In the genomic region with DNA sequence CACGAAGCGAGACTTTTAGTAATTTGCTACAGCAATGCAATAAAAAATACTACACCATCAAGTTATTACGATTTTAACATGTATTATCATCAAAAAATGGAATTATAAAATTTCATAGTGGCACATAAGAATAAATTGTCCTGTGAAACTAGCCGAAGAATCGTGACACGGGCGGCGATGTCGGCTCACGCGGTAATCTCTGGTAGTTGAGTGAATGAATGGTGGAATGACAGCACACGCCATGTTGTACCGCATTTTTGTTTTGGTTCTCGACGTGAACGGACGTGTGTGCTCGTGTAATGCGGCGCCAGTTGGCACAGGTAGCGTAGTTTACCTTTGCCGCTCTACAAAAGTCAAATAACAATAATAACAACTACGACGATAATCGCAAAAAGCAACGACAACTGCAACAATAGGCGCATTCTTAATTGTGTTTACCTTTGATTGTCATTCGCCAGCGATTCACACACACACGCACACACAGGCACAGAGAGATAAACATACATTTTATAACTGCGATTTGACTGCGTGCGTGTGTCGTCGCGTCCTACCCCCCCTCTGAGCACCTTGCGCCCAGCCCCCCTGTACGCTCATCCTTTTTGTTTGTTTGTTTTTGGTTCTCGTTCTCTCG, we compare ENCODE assay signal across 1 fruit fly cellular context.
TF ChIP-seq lines count a peak whose summit lies in the region.

A gene (plus strand): TSS at position 254 of the 631 bp plus-strand sequence.

TF ChIP-seq in whole organism, embryonic, 481 proteins besides CTCF, POLR2A, EP300 and RAD21 (continued from another document and continues in another):
- TF ChIP-seq Hmx (GFP tag; optimal IDR thresholded peaks at IDR 0.05; lab: Kevin White, UChicago) (no peak), CG9437 (GFP tag; optimal IDR thresholded peaks at IDR 0.05; lab: Kevin White, UChicago) (no peak), ewg (GFP tag; optimal IDR thresholded peaks at IDR 0.05; lab: Kevin White, UChicago) (no peak), gcm2 (GFP tag; optimal IDR thresholded peaks at IDR 0.05; lab: Kevin White, UChicago) (no peak), Eip74EF (GFP tag; optimal IDR thresholded peaks at IDR 0.05; lab: Kevin White, UChicago) (peak in 1 of 2 experiments; percentile 66), Deaf1 (tag; optimal IDR thresholded peaks at IDR 0.05; lab: Kevin White, UChicago) (peak; percentile 68), ci (GFP tag; IDR thresholded peaks at IDR 0.05; lab: Robert Waterston, UW) (peak; percentile 66; the same call in 1 of the 3 replicates), pb (GFP tag; optimal IDR thresholded peaks at IDR 0.05; lab: Kevin White, UChicago) (peak; percentile 13), Sox100B (GFP tag; optimal IDR thresholded peaks at IDR 0.05; lab: Kevin White, UChicago) (peak; percentile 56), NfI (GFP tag; optimal IDR thresholded peaks at IDR 0.05; lab: Kevin White, UChicago) (peak; percentile 43), CrebB (tag; optimal IDR thresholded peaks at IDR 0.05; lab: Kevin White, UChicago) (peak; percentile 26), CG14050 (GFP tag; IDR thresholded peaks at IDR 0.05; lab: Robert Waterston, UW) (no peak), CG18764 (GFP tag; optimal IDR thresholded peaks at IDR 0.05; lab: Kevin White, UChicago) (no peak), Doc3 (GFP tag; IDR thresholded peaks at IDR 0.05; lab: Robert Waterston, UW; ENCODE audit: partially characterized antibody) (peak; percentile 100), CG4404 (GFP tag; IDR thresholded peaks at IDR 0.05; lab: Robert Waterston, UW) (no peak), sr (GFP tag; IDR thresholded peaks at IDR 0.05; lab: Robert Waterston, UW) (no peak), CG7556 (GFP tag; optimal IDR thresholded peaks at IDR 0.05; lab: Kevin White, UChicago) (peak; percentile 43), CG6765 (GFP tag; optimal IDR thresholded peaks at IDR 0.05; lab: Kevin White, UChicago) (no peak), Dbx (GFP tag; IDR thresholded peaks at IDR 0.05; lab: Robert Waterston, UW) (peak; percentile 32; the same call in 1 of the 3 replicates), yki (optimal IDR thresholded peaks at IDR 0.05; lab: Kevin White, UChicago) (no peak), seq (GFP tag; IDR thresholded peaks at IDR 0.05; lab: Robert Waterston, UW) (peak; percentile 27; the same call in 1 of the 2 replicates), CG5953 (GFP tag; IDR thresholded peaks at IDR 0.05; lab: Robert Waterston, UW) (no peak), wdn (GFP tag; IDR thresholded peaks at IDR 0.05; lab: Robert Waterston, UW) (no peak), CG10274 (GFP tag; optimal IDR thresholded peaks at IDR 0.05; lab: Kevin White, UChicago) (no peak), repo (GFP tag; optimal IDR thresholded peaks at IDR 0.05; lab: Kevin White, UChicago) (no peak), Vsx1 (GFP tag; optimal IDR thresholded peaks at IDR 0.05; lab: Kevin White, UChicago) (no peak), chif (GFP tag; optimal IDR thresholded peaks at IDR 0.05; lab: Kevin White, UChicago) (no peak), prd (optimal IDR thresholded peaks at IDR 0.05; lab: Kevin White, UChicago) (no peak), prd (GFP tag; IDR thresholded peaks at IDR 0.05; lab: Robert Waterston, UW) (no peak), Sry-δ (GFP tag; optimal IDR thresholded peaks at IDR 0.05; lab: Kevin White, UChicago) (peak; percentile 31), abd-A (tag; optimal IDR thresholded peaks at IDR 0.05; lab: Kevin White, UChicago) (peak; percentile 78), twi (tag; optimal IDR thresholded peaks at IDR 0.05; lab: Kevin White, UChicago) (peak; percentile 37), CG2129 (GFP tag; IDR thresholded peaks at IDR 0.05; lab: Robert Waterston, UW; ENCODE audit: partially characterized antibody) (peak; percentile 100), psq (GFP tag; optimal IDR thresholded peaks at IDR 0.05; lab: Kevin White, UChicago) (no peak), ash1 (GFP tag; optimal IDR thresholded peaks at IDR 0.05; lab: Kevin White, UChicago) (no peak), dati (GFP tag; IDR thresholded peaks at IDR 0.05; lab: Robert Waterston, UW) (no peak), E2f2 (GFP tag; IDR thresholded peaks at IDR 0.05; lab: Robert Waterston, UW) (peak; percentile 30; the same call in 1 of the 2 replicates), sqz (GFP tag; optimal IDR thresholded peaks at IDR 0.05; lab: Kevin White, UChicago) (peak; percentile 30), CG10267 (tag; optimal IDR thresholded peaks at IDR 0.05; lab: Kevin White, UChicago) (peak; percentile 42), CG15073 (GFP tag; optimal IDR thresholded peaks at IDR 0.05; lab: Kevin White, UChicago) (no peak), CG11695 (GFP tag; IDR thresholded peaks at IDR 0.05; lab: Robert Waterston, UW) (no peak), CG12155 (GFP tag; optimal IDR thresholded peaks at IDR 0.05; lab: Kevin White, UChicago) (peak; percentile 26), GATAe (GFP tag; conservative IDR thresholded peaks at IDR 0.05; lab: Robert Waterston, UW) (no peak), stc (GFP tag; IDR thresholded peaks at IDR 0.05; lab: Robert Waterston, UW) (no peak), BEAF-32 (GFP tag; optimal IDR thresholded peaks at IDR 0.05; lab: Kevin White, UChicago) (peak; percentile 94), CG9609 (GFP tag; optimal IDR thresholded peaks at IDR 0.05; lab: Kevin White, UChicago) (no peak), Lhr (GFP tag; optimal IDR thresholded peaks at IDR 0.05; lab: Kevin White, UChicago) (no peak), CG13424 (tag; optimal IDR thresholded peaks at IDR 0.05; lab: Kevin White, UChicago) (peak; percentile 43), B-H2 (GFP tag; optimal IDR thresholded peaks at IDR 0.05; lab: Kevin White, UChicago) (peak; percentile 78), Aef1 (GFP tag; IDR thresholded peaks at IDR 0.05; lab: Robert Waterston, UW) (no peak), az2 (GFP tag; optimal IDR thresholded peaks at IDR 0.05; lab: Kevin White, UChicago) (peak; percentile 21), sisA (GFP tag; IDR thresholded peaks at IDR 0.05; lab: Robert Waterston, UW) (no peak), hkb (optimal IDR thresholded peaks at IDR 0.05; lab: Kevin White, UChicago) (no peak), hkb (GFP tag; IDR thresholded peaks at IDR 0.05; lab: Robert Waterston, UW) (peak; percentile 53), unpg (GFP tag; optimal IDR thresholded peaks at IDR 0.05; lab: Kevin White, UChicago) (peak; percentile 32), CG9215 (GFP tag; IDR thresholded peaks at IDR 0.05; lab: Robert Waterston, UW) (no peak), CG33213 (GFP tag; optimal IDR thresholded peaks at IDR 0.05; lab: Kevin White, UChicago) (peak; percentile 50), aop (GFP tag; IDR thresholded peaks at IDR 0.05; lab: Robert Waterston, UW) (no peak), CG12071 (GFP tag; optimal IDR thresholded peaks at IDR 0.05; lab: Kevin White, UChicago) (no peak), HLH54F (GFP tag; optimal IDR thresholded peaks at IDR 0.05; lab: Kevin White, UChicago) (peak; percentile 11), gce (GFP tag; IDR thresholded peaks at IDR 0.05; lab: Robert Waterston, UW) (no peak), CG8290 (GFP tag; optimal IDR thresholded peaks at IDR 0.05; lab: Kevin White, UChicago) (no peak), CG8290 (tag; optimal IDR thresholded peaks at IDR 0.05; lab: Kevin White, UChicago) (peak; percentile 1 to 55), so (GFP tag; IDR thresholded peaks at IDR 0.05; lab: Robert Waterston, UW) (peak; percentile 57; the same call in 1 of the 3 replicates), bcd (GFP tag; optimal IDR thresholded peaks at IDR 0.05; lab: Kevin White, UChicago) (peak; percentile 30), sim (GFP tag; IDR thresholded peaks at IDR 0.05; lab: Robert Waterston, UW) (no peak), amos (GFP tag; IDR thresholded peaks at IDR 0.05; lab: Robert Waterston, UW; ENCODE audit: partially characterized antibody) (peak; percentile 93), CG6272 (GFP tag; IDR thresholded peaks at IDR 0.05; lab: Robert Waterston, UW) (no peak; the same call in 1 of the 2 replicates), zfh2 (GFP tag; optimal IDR thresholded peaks at IDR 0.05; lab: Kevin White, UChicago) (no peak), en (GFP tag; optimal IDR thresholded peaks at IDR 0.05; lab: Kevin White, UChicago) (no peak), jing (GFP tag; optimal IDR thresholded peaks at IDR 0.05; lab: Kevin White, UChicago) (no peak), CG6175 (GFP tag; IDR thresholded peaks at IDR 0.05; lab: Robert Waterston, UW) (no peak), mirr (GFP tag; optimal IDR thresholded peaks at IDR 0.05; lab: Kevin White, UChicago) (peak; percentile 52), pan (optimal IDR thresholded peaks at IDR 0.05; lab: Kevin White, UChicago) (no peak), pan (GFP tag; optimal IDR thresholded peaks at IDR 0.05 in 1 of 2, IDR thresholded peaks at IDR 0.05 in 1 of 2) (peak in 1 of 2 experiments; percentile 23), ttk (GFP tag; IDR thresholded peaks at IDR 0.05; lab: Robert Waterston, UW) (no peak), mld (GFP tag; IDR thresholded peaks at IDR 0.05; lab: Robert Waterston, UW; ENCODE audit: partially characterized antibody) (peak; percentile 96), gsb-n (tag; optimal IDR thresholded peaks at IDR 0.05; lab: Kevin White, UChicago) (peak; percentile 28), CG42726 (GFP tag; IDR thresholded peaks at IDR 0.05; lab: Robert Waterston, UW; ENCODE audit: partially characterized antibody) (peak; percentile 62), z (GFP tag; IDR thresholded peaks at IDR 0.05; lab: Robert Waterston, UW) (no peak), BtbVII (GFP tag; optimal IDR thresholded peaks at IDR 0.05; lab: Kevin White, UChicago) (peak; percentile 80), vnd (GFP tag; IDR thresholded peaks at IDR 0.05; lab: Robert Waterston, UW; ENCODE audit: partially characterized antibody) (peak; percentile 98), Bgb (GFP tag; IDR thresholded peaks at IDR 0.05; lab: Robert Waterston, UW; ENCODE audit: partially characterized antibody) (peak; percentile 95), CG2875 (GFP tag; optimal IDR thresholded peaks at IDR 0.05; lab: Kevin White, UChicago) (no peak), grau (tag; optimal IDR thresholded peaks at IDR 0.05; lab: Kevin White, UChicago) (peak; percentile 65), Rx (GFP tag; IDR thresholded peaks at IDR 0.05; lab: Robert Waterston, UW) (no peak), kah (GFP tag; optimal IDR thresholded peaks at IDR 0.05; lab: Kevin White, UChicago) (peak; percentile 24), pita (GFP tag; optimal IDR thresholded peaks at IDR 0.05; lab: Kevin White, UChicago) (no peak), ssp (GFP tag; IDR thresholded peaks at IDR 0.05; lab: Robert Waterston, UW) (no peak), corto (GFP tag; optimal IDR thresholded peaks at IDR 0.05; lab: Kevin White, UChicago) (peak; percentile 75), cwo (GFP tag; optimal IDR thresholded peaks at IDR 0.05; lab: Kevin White, UChicago) (peak; percentile 63), nerfin-1 (tag; optimal IDR thresholded peaks at IDR 0.05; lab: Kevin White, UChicago) (peak; percentile 66), dysf (GFP tag; IDR thresholded peaks at IDR 0.05; lab: Robert Waterston, UW) (peak; percentile 36; the same call in 2 of the 3 replicates), CG4617 (GFP tag; optimal IDR thresholded peaks at IDR 0.05; lab: Kevin White, UChicago; ENCODE audit: borderline replicate concordance) (no peak), peb (GFP tag; IDR thresholded peaks at IDR 0.05; lab: Robert Waterston, UW) (no peak), tap (tag; optimal IDR thresholded peaks at IDR 0.05; lab: Kevin White, UChicago) (no peak), oc (tag; optimal IDR thresholded peaks at IDR 0.05; lab: Kevin White, UChicago) (no peak), Xbp1 (GFP tag; optimal IDR thresholded peaks at IDR 0.05; lab: Kevin White, UChicago) (peak; percentile 8), CG17186 (GFP tag; optimal IDR thresholded peaks at IDR 0.05; lab: Kevin White, UChicago) (no peak), Ssrp (tag; optimal IDR thresholded peaks at IDR 0.05; lab: Kevin White, UChicago) (no peak), Chrac-16 (GFP tag; optimal IDR thresholded peaks at IDR 0.05; lab: Kevin White, UChicago) (no peak), stwl (tag; optimal IDR thresholded peaks at IDR 0.05; lab: Kevin White, UChicago) (no peak), CG17328 (GFP tag; IDR thresholded peaks at IDR 0.05; lab: Robert Waterston, UW) (no peak), CG7786 (GFP tag; optimal IDR thresholded peaks at IDR 0.05; lab: Kevin White, UChicago) (peak; percentile 30), ems (GFP tag; optimal IDR thresholded peaks at IDR 0.05; lab: Kevin White, UChicago) (no peak), CG10462 (GFP tag; optimal IDR thresholded peaks at IDR 0.05; lab: Kevin White, UChicago) (no peak), CG12104 (GFP tag; optimal IDR thresholded peaks at IDR 0.05; lab: Kevin White, UChicago) (peak; percentile 31), CG14710 (tag; optimal IDR thresholded peaks at IDR 0.05; lab: Kevin White, UChicago) (peak; percentile 54), ken (GFP tag; IDR thresholded peaks at IDR 0.05; lab: Robert Waterston, UW) (no peak), gro (GFP tag; optimal IDR thresholded peaks at IDR 0.05; lab: Kevin White, UChicago) (peak; percentile 71), Six4 (GFP tag; optimal IDR thresholded peaks at IDR 0.05; lab: Kevin White, UChicago) (no peak), p53 (GFP tag; optimal IDR thresholded peaks at IDR 0.05; lab: Kevin White, UChicago) (peak; percentile 93), CG10543 (GFP tag; optimal IDR thresholded peaks at IDR 0.05; lab: Kevin White, UChicago) (peak; percentile 86), Blimp-1 (GFP tag; optimal IDR thresholded peaks at IDR 0.05; lab: Kevin White, UChicago) (no peak), schlank (tag; optimal IDR thresholded peaks at IDR 0.05; lab: Kevin White, UChicago) (peak; percentile 21), inv (GFP tag; IDR thresholded peaks at IDR 0.05; lab: Robert Waterston, UW; ENCODE audit: partially characterized antibody) (peak; percentile 95), CG13624 (GFP tag; optimal IDR thresholded peaks at IDR 0.05; lab: Kevin White, UChicago) (peak; percentile 45), pum (GFP tag; optimal IDR thresholded peaks at IDR 0.05; lab: Kevin White, UChicago) (no peak), D19B (GFP tag; optimal IDR thresholded peaks at IDR 0.05; lab: Kevin White, UChicago) (no peak), br (optimal IDR thresholded peaks at IDR 0.05; lab: Kevin White, UChicago) (no peak), CG32532 (GFP tag; IDR thresholded peaks at IDR 0.05; lab: Robert Waterston, UW) (peak; percentile 63), CG14965 (GFP tag; optimal IDR thresholded peaks at IDR 0.05; lab: Kevin White, UChicago; ENCODE audit: borderline replicate concordance) (no peak), nerfin-2 (GFP tag; IDR thresholded peaks at IDR 0.05; lab: Robert Waterston, UW; ENCODE audit: partially characterized antibody) (peak; percentile 93), cad (GFP tag; optimal IDR thresholded peaks at IDR 0.05; lab: Kevin White, UChicago) (no peak), CG2889 (GFP tag; IDR thresholded peaks at IDR 0.05; lab: Robert Waterston, UW) (no peak)
